Worm (Caenorhabditis elegans) whole organism, mixed stage, embryonic: ENCODE measurements around the gene M02D8.5.

Source experiments
- M03D4.4 ChIP-seq: sonication (generic microtip); optimal IDR thresholded peaks from 2 replicates; lab custom pipeline; 2017; ENCODE audit warnings: mild to moderate bottlenecking, missing genetic modification characterization, missing compliant biosample characterization
- blmp-1 ChIP-seq: fragments of 150-350 bp; optimal IDR thresholded peaks from 2 replicates; lab custom pipeline; 2014; ENCODE audit warnings: missing biosample characterization, missing genetic modification characterization
- ceh-39 ChIP-seq: fragments of 150-350 bp; optimal IDR thresholded peaks from 2 replicates; lab custom pipeline; 2014; ENCODE audit warnings: missing biosample characterization, missing genetic modification characterization
- ceh-43 ChIP-seq: fragments of 200-800 bp; sonication (Bioruptor generic); optimal IDR thresholded peaks from 2 replicates; lab custom pipeline; 2018; ENCODE audit warnings: mild to moderate bottlenecking, missing genetic modification characterization, moderate library complexity, missing compliant biosample characterization
- ceh-83 ChIP-seq: fragments of 200-800 bp; sonication (Bioruptor generic); optimal IDR thresholded peaks from 2 replicates; lab custom pipeline; 2018; ENCODE audit warnings: mild to moderate bottlenecking, missing genetic modification characterization, missing compliant biosample characterization
- ces-1 ChIP-seq: fragments of 150-350 bp; optimal IDR thresholded peaks from 2 replicates; lab custom pipeline; 2014; ENCODE audit warnings: missing biosample characterization, missing genetic modification reagents, missing genetic modification characterization
- cnd-1 ChIP-seq: fragments of 200-800 bp; sonication (Bioruptor generic); optimal IDR thresholded peaks from 2 replicates; lab custom pipeline; 2018; ENCODE audit warnings: mild to moderate bottlenecking, missing genetic modification characterization, missing compliant biosample characterization
- drap-1 ChIP-seq: fragments of 200-800 bp; sonication (Bioruptor generic); optimal IDR thresholded peaks from 3 replicates; lab custom pipeline; 2018; ENCODE audit warnings: mild to moderate bottlenecking, missing genetic modification characterization, missing compliant biosample characterization
- elt-1 ChIP-seq: sonication (generic microtip); optimal IDR thresholded peaks from 2 replicates; lab custom pipeline; 2017; ENCODE audit warnings: missing genetic modification characterization, mild to moderate bottlenecking, missing compliant biosample characterization, antibody characterized with exemption, moderate library complexity, borderline replicate concordance; ENCODE audit not compliant: insufficient read depth
- elt-3 ChIP-seq: fragments of 150-350 bp; optimal IDR thresholded peaks from 2 replicates; lab custom pipeline; 2014; ENCODE audit warnings: missing biosample characterization, missing genetic modification characterization
- flh-1 ChIP-seq: fragments of 200-800 bp; sonication (Bioruptor generic); optimal IDR thresholded peaks from 2 replicates; lab custom pipeline; 2018; ENCODE audit warnings: mild to moderate bottlenecking, missing genetic modification characterization, moderate library complexity, missing compliant biosample characterization
- ham-2 ChIP-seq: fragments of 200-800 bp; sonication (Bioruptor generic); optimal IDR thresholded peaks from 2 replicates; lab custom pipeline; 2018; ENCODE audit warnings: mild to moderate bottlenecking, missing genetic modification characterization, missing compliant biosample characterization
- hlh-1 ChIP-seq: fragments of 150-350 bp; optimal IDR thresholded peaks from 2 replicates; lab custom pipeline; 2014; ENCODE audit warnings: missing biosample characterization, missing genetic modification reagents, missing genetic modification characterization
- lin-13 ChIP-seq: fragments of 150-350 bp; optimal IDR thresholded peaks from 2 replicates; lab custom pipeline; 2014; ENCODE audit warnings: missing biosample characterization, missing genetic modification characterization
- lin-32 ChIP-seq: fragments of 200-800 bp; sonication (Bioruptor generic); optimal IDR thresholded peaks from 2 replicates; lab custom pipeline; 2018; ENCODE audit warnings: mild to moderate bottlenecking, missing genetic modification characterization, missing compliant biosample characterization
- lsy-2 ChIP-seq: fragments of 150-350 bp; optimal IDR thresholded peaks from 2 replicates; lab custom pipeline; 2014; ENCODE audit warnings: missing biosample characterization, missing genetic modification characterization
- mab-5 ChIP-seq: fragments of 150-350 bp; optimal IDR thresholded peaks from 2 replicates; lab custom pipeline; 2014; ENCODE audit warnings: missing biosample characterization, missing genetic modification characterization
- nhr-12 ChIP-seq: fragments of 150-350 bp; optimal IDR thresholded peaks from 2 replicates; lab custom pipeline; 2014; ENCODE audit warnings: missing biosample characterization, missing genetic modification characterization
- nhr-2 ChIP-seq: fragments of 150-350 bp; optimal IDR thresholded peaks from 2 replicates; lab custom pipeline; 2014; ENCODE audit warnings: missing biosample characterization, missing genetic modification characterization
- nhr-28 ChIP-seq: fragments of 150-350 bp; optimal IDR thresholded peaks from 2 replicates; lab custom pipeline; 2014; ENCODE audit warnings: missing biosample characterization, missing genetic modification characterization
- nhr-76 ChIP-seq: sonication (generic microtip); optimal IDR thresholded peaks from 2 replicates; lab custom pipeline; 2017; ENCODE audit warnings: missing biosample characterization, missing genetic modification characterization
- pha-4 ChIP-seq: fragments of 150-350 bp; optimal IDR thresholded peaks from 2 replicates; lab custom pipeline; 2018; ENCODE audit warnings: missing biosample characterization, missing genetic modification reagents, missing genetic modification characterization
- sem-2 ChIP-seq: fragments of 200-800 bp; sonication (Bioruptor generic); optimal IDR thresholded peaks from 2 replicates; lab custom pipeline; 2018; ENCODE audit warnings: mild to moderate bottlenecking, missing genetic modification characterization, missing compliant biosample characterization
- tbx-8 ChIP-seq: fragments of 200-800 bp; sonication (Bioruptor generic); optimal IDR thresholded peaks from 2 replicates; lab custom pipeline; 2018; ENCODE audit warnings: mild to moderate bottlenecking, missing genetic modification characterization, moderate library complexity, missing compliant biosample characterization
- unc-120 ChIP-seq: sonication (generic microtip); optimal IDR thresholded peaks from 2 replicates; lab custom pipeline; 2017; ENCODE audit warnings: missing genetic modification characterization, missing compliant biosample characterization; ENCODE audit not compliant: poor library complexity, severe bottlenecking
- unc-62 ChIP-seq: fragments of 150-350 bp; optimal IDR thresholded peaks from 2 replicates; lab custom pipeline; 2014; ENCODE audit warnings: missing biosample characterization, missing genetic modification reagents, missing genetic modification characterization
- zip-8 ChIP-seq: fragments of 150-350 bp; optimal IDR thresholded peaks from 2 replicates; lab custom pipeline; 2014; ENCODE audit warnings: missing biosample characterization, missing genetic modification characterization
- ztf-11 ChIP-seq: fragments of 150-350 bp; optimal IDR thresholded peaks from 2 replicates; lab custom pipeline; 2014; ENCODE audit warnings: missing biosample characterization, missing genetic modification characterization

Gene M02D8.5

ce11 chrX:8750209-8750608 lies 11.2 kb downstream of the M02D8.5 start:
- no peak for TF ChIP-seq blmp-1 (tag; lab: Kevin White, UChicago)
- no peak for TF ChIP-seq lsy-2 (tag; lab: Kevin White, UChicago)
- no peak for TF ChIP-seq unc-120 (tag; lab: Kevin White, UChicago)
- no peak for TF ChIP-seq ces-1 (GFP tag; lab: Kevin White, UChicago)
- TF ChIP-seq flh-1 (GFP tag; lab: Kevin White, UChicago), result no peak
- no peak for TF ChIP-seq pha-4
- TF ChIP-seq tbx-8 (GFP tag; lab: Kevin White, UChicago), result no peak

- TF ChIP-seq lin-13 (tag; lab: Kevin White, UChicago) (no peak), tbx-8 (GFP tag; lab: Kevin White, UChicago) (no peak), M03D4.4 (no peak), ztf-11 (no peak), nhr-76 (tag; lab: Kevin White, UChicago) (no peak), ceh-39 (tag; lab: Kevin White, UChicago) (no peak), elt-1 (tag; lab: Kevin White, UChicago) (no peak), zip-8 (tag; lab: Kevin White, UChicago) (no peak), nhr-2 (tag; lab: Kevin White, UChicago) (no peak), elt-3 (tag; lab: Kevin White, UChicago) (no peak), nhr-12 (tag; lab: Kevin White, UChicago) (no peak), cnd-1 (tag; lab: Kevin White, UChicago) (no peak), flh-1 (GFP tag; lab: Kevin White, UChicago) (no peak)
- TF ChIP-seq, all 35 proteins: peak for 0
These were observed 15.9 kb downstream of the M02D8.5 start for ce11 chrX:8745524-8745923.

- TF ChIP-seq mab-5, result no peak
- no peak for TF ChIP-seq cnd-1 (tag; lab: Kevin White, UChicago)
- no peak for TF ChIP-seq lin-13 (tag; lab: Kevin White, UChicago)
- no peak for TF ChIP-seq ceh-39 (tag; lab: Kevin White, UChicago)
- no peak for TF ChIP-seq blmp-1 (tag; lab: Kevin White, UChicago)
- TF ChIP-seq elt-3 (tag; lab: Kevin White, UChicago), result no peak
- TF ChIP-seq ces-1 (GFP tag; lab: Kevin White, UChicago), result no peak
- no peak for TF ChIP-seq flh-1 (GFP tag; lab: Kevin White, UChicago)
- TF ChIP-seq nhr-28 (tag; lab: Kevin White, UChicago), result no peak
- no peak for TF ChIP-seq ham-2 (GFP tag; lab: Kevin White, UChicago)
- no peak for TF ChIP-seq lsy-2 (tag; lab: Kevin White, UChicago)
- TF ChIP-seq ztf-11, result no peak
- no peak for TF ChIP-seq lin-32
- TF ChIP-seq M03D4.4, result no peak
- no peak for TF ChIP-seq elt-1 (tag; lab: Kevin White, UChicago)
- no peak for TF ChIP-seq unc-62 (GFP tag; lab: Kevin White, UChicago)
- TF ChIP-seq ceh-43, result no peak
These were observed 17.0 kb downstream of the M02D8.5 start for ce11 chrX:8744192-8744985.

- TF ChIP-seq ceh-39 (tag; lab: Kevin White, UChicago), result no peak
- TF ChIP-seq elt-3 (tag; lab: Kevin White, UChicago), result no peak
- TF ChIP-seq ztf-11, result no peak
- no peak for TF ChIP-seq nhr-2 (tag; lab: Kevin White, UChicago)
- no peak for TF ChIP-seq lin-13 (tag; lab: Kevin White, UChicago)
- TF ChIP-seq hlh-1 (tag; lab: Kevin White, UChicago), result no peak
- no peak for TF ChIP-seq mab-5
- no peak for TF ChIP-seq nhr-76 (tag; lab: Kevin White, UChicago)
- no peak for TF ChIP-seq M03D4.4
- no peak for TF ChIP-seq ham-2 (GFP tag; lab: Kevin White, UChicago)
- no peak for TF ChIP-seq drap-1 (GFP tag; lab: Kevin White, UChicago)
- TF ChIP-seq elt-1 (tag; lab: Kevin White, UChicago), result no peak
- TF ChIP-seq unc-62 (GFP tag; lab: Kevin White, UChicago), result no peak
- TF ChIP-seq nhr-12 (tag; lab: Kevin White, UChicago), result no peak
- no peak for TF ChIP-seq lsy-2 (tag; lab: Kevin White, UChicago)
- no peak for TF ChIP-seq ceh-43
These were observed 18.5 kb downstream of the M02D8.5 start, which contains the start of gene M02D8.7 for ce11 chrX:8742896-8743295. M02D8.7 (minus strand) TSS chrX:8742996.

- no peak for TF ChIP-seq sem-2 (GFP tag; lab: Kevin White, UChicago)
- TF ChIP-seq ceh-83 (GFP tag; lab: Kevin White, UChicago), result no peak
- TF ChIP-seq unc-120 (tag; lab: Kevin White, UChicago), result no peak
- TF ChIP-seq blmp-1 (tag; lab: Kevin White, UChicago), result no peak
- no peak for TF ChIP-seq ham-2 (GFP tag; lab: Kevin White, UChicago)
- TF ChIP-seq unc-62 (GFP tag; lab: Kevin White, UChicago), result no peak
- no peak for TF ChIP-seq M03D4.4
These were observed 19.7 kb downstream of the M02D8.5 start for ce11 chrX:8741629-8742170.
